Fruit fly (Drosophila melanogaster): ENCODE data around the gene nrv2.

DNA sequence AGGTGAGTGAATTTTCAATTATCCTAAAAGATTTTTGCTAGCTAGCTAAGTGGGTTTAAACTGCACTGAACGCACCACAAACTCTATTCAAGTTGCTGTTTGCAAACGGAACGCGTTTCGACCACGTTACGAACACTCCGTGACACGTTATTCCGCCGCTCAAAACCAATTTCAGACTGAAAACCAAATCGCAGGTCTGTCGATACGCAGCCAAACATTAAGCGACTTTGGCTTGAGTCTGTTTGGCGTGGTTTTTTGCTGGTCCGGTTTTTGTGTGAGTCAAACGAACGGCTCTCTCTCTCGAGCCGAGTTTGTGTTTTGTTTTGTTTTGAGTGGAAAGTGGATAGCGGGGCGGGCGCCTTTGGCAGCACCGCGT lies 4.3 kb downstream of the nrv2 start:
- TF ChIP-seq gsb-n (tag; optimal IDR thresholded peaks at IDR 0.05): no peak
- TF ChIP-seq gce (GFP tag; IDR thresholded peaks at IDR 0.05): no peak
- TF ChIP-seq CG5245 (GFP tag; optimal IDR thresholded peaks at IDR 0.05): no peak
- TF ChIP-seq Fer3 (tag; optimal IDR thresholded peaks at IDR 0.05): no peak
